Worm (Caenorhabditis elegans) whole organism, midembryonic: ENCODE results near the gene mob-2.

Experiments
- T22C8.4 ChIP-seq: fragments of 200-800 bp; sonication (Bioruptor generic); IDR thresholded peaks from 2 replicates; pipeline ENCODE4 v1.3.6; 2022; ENCODE audit warnings: missing genetic modification characterization, missing compliant biosample characterization
- cog-1 ChIP-seq: sonication (generic microtip); optimal IDR thresholded peaks from 2 replicates; lab custom pipeline; 2016; ENCODE audit warnings: missing genetic modification characterization, missing compliant biosample characterization
- flt-1 ChIP-seq: fragments of 200-800 bp; sonication (Bioruptor generic); IDR thresholded peaks from 2 replicates; pipeline ENCODE4 v1.3.6; 2022; ENCODE audit warnings: missing genetic modification characterization, missing compliant biosample characterization
- klf-2 ChIP-seq: fragments of 200-800 bp; sonication (Bioruptor generic); conservative IDR thresholded peaks from 2 replicates; pipeline ENCODE4 v1.3.6; 2022; ENCODE audit warnings: missing genetic modification reagents, missing genetic modification characterization, missing compliant biosample characterization
- med-1 ChIP-seq: sonication (generic microtip); optimal IDR thresholded peaks from 2 replicates; lab custom pipeline; 2017; ENCODE audit warnings: missing genetic modification characterization, mild to moderate bottlenecking, missing compliant biosample characterization, antibody characterized with exemption, missing genetic modification reagents; ENCODE audit not compliant: insufficient read depth
- ref-1 ChIP-seq: fragments of 200-800 bp; sonication (Bioruptor generic); conservative IDR thresholded peaks from 2 replicates; pipeline ENCODE4 v1.3.6; 2022; ENCODE audit warnings: missing genetic modification reagents, missing genetic modification characterization, missing compliant biosample characterization
- tab-1 ChIP-seq: fragments of 200-800 bp; sonication (Bioruptor generic); IDR thresholded peaks from 2 replicates; pipeline ENCODE4 v1.3.6; 2022; ENCODE audit warnings: missing genetic modification characterization, missing compliant biosample characterization
- ztf-23 ChIP-seq: fragments of 200-800 bp; sonication (Bioruptor generic); IDR thresholded peaks from 2 replicates; pipeline ENCODE4 v1.3.6; 2022; ENCODE audit warnings: missing genetic modification reagents, missing genetic modification characterization, missing compliant biosample characterization
- ztf-29 ChIP-seq: fragments of 200-800 bp; sonication (Bioruptor generic); IDR thresholded peaks from 2 replicates; pipeline ENCODE4 v1.3.6; 2022; ENCODE audit warnings: missing genetic modification reagents, missing genetic modification characterization, missing compliant biosample characterization

mob-2 gene

ce11 chrX:13155730-13156129, 14.1 kb downstream of the mob-2 start:
- no peak for TF ChIP-seq ref-1 (GFP tag; lab: Robert Waterston, UW)
- no peak for TF ChIP-seq med-1 (GFP tag; lab: Kevin White, UChicago)

DNA sequence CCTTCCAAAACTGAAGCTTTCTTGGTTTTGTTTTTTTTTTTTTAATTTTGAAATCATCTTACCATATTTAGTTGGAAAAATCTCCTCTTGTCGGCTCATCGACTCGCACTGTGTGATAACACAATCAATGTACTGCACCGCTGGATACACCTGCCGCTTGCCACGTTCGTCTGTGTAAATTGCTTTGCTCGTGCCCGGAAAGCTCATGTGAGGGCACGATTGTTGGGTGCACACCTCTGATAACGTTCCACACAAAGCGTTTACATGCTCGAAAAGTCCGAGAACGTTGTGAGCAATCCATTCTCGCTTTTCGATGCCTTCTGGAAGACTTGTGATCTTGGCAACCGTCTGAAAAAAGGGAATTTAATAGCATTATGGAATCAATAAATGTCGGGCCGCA, 15.4 kb downstream of the mob-2 start:
- no peak for TF ChIP-seq ztf-29 (GFP tag; lab: Robert Waterston, UW)
- TF ChIP-seq ref-1 (GFP tag; lab: Robert Waterston, UW): no peak
- no peak for TF ChIP-seq flt-1 (GFP tag; lab: Robert Waterston, UW)
- no peak for TF ChIP-seq klf-2 (GFP tag; lab: Robert Waterston, UW)
- TF ChIP-seq med-1 (GFP tag; lab: Kevin White, UChicago): no peak
- TF ChIP-seq tab-1: no peak
- no peak for TF ChIP-seq cog-1 (tag; lab: Kevin White, UChicago)
- no peak for TF ChIP-seq T22C8.4 (GFP tag; lab: Robert Waterston, UW)
- no peak for TF ChIP-seq ztf-23 (GFP tag; lab: Robert Waterston, UW)

- no peak for TF ChIP-seq ztf-23 (GFP tag; lab: Robert Waterston, UW)
- TF ChIP-seq med-1 (GFP tag; lab: Kevin White, UChicago): no peak
- TF ChIP-seq cog-1 (tag; lab: Kevin White, UChicago): no peak
- no peak for TF ChIP-seq flt-1 (GFP tag; lab: Robert Waterston, UW)
- TF ChIP-seq ztf-29 (GFP tag; lab: Robert Waterston, UW): no peak
- no peak for TF ChIP-seq tab-1
- TF ChIP-seq klf-2 (GFP tag; lab: Robert Waterston, UW): no peak
- no peak for TF ChIP-seq ref-1 (GFP tag; lab: Robert Waterston, UW)
These were observed 22.8 kb downstream of the mob-2 start for ce11 chrX:13147105-13147504.

- TF ChIP-seq med-1 (GFP tag; lab: Kevin White, UChicago) (no peak), cog-1 (tag; lab: Kevin White, UChicago) (peak; percentile 13), T22C8.4 (GFP tag; lab: Robert Waterston, UW) (no peak), tab-1 (no peak), ref-1 (GFP tag; lab: Robert Waterston, UW) (no peak), klf-2 (GFP tag; lab: Robert Waterston, UW) (no peak), flt-1 (GFP tag; lab: Robert Waterston, UW) (peak; percentile 49; the same call in 1 of the 2 replicates), ztf-29 (GFP tag; lab: Robert Waterston, UW) (no peak), ztf-23 (GFP tag; lab: Robert Waterston, UW) (no peak)
These were observed 23.6 kb downstream of the mob-2 start for ce11 chrX:13145988-13146873.

DNA sequence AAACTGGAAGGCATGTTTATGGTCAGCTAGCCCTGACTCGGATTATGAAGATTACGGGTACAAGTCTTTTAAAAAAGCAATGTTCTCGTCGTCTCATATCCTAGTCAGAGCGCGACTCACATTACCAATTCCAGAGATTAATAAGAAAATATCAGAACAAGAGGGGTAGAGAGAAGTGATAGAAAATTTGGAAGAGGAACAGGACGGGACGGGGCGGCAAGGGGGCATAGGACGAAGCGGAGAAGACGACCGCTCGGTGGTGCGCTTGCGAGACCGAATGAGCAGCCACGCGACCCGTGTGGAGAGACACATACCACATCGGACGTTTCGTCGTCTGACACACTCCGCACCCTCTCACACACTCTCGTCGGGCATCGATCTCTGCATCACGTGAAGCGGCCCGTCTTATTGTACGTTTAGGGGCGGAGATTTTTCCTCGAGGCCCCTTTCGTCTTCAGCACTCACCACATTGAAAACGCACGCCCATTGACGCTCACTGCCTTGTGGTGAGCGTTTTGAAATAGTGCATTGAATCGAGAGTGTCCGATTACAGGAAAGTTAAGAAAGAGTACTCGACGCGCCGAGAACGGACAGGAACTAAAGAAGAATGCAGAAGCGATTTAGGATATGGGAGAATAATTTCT, 24.8 kb downstream of the mob-2 start:
- TF ChIP-seq ref-1 (GFP tag; lab: Robert Waterston, UW): 0 out of 2 replicates have a peak, but pooled peaks have one; percentile 9
- no peak for TF ChIP-seq med-1 (GFP tag; lab: Kevin White, UChicago)
- peak; percentile 87 for TF ChIP-seq cog-1 (tag; lab: Kevin White, UChicago)
- no peak for TF ChIP-seq klf-2 (GFP tag; lab: Robert Waterston, UW)
- TF ChIP-seq tab-1: peak; percentile 79
- peak; percentile 73 for TF ChIP-seq T22C8.4 (GFP tag; lab: Robert Waterston, UW)
- peak; percentile 84 for TF ChIP-seq flt-1 (GFP tag; lab: Robert Waterston, UW)
- no peak; the same call in 1 of the 2 replicates for TF ChIP-seq ztf-23 (GFP tag; lab: Robert Waterston, UW)
- peak; percentile 35; the same call in 1 of the 2 replicates for TF ChIP-seq ztf-29 (GFP tag; lab: Robert Waterston, UW)

ce11 chrX:13143762-13144732, 25.8 kb downstream of the mob-2 start:
- peak; percentile 51; the same call in 1 of the 2 replicates for TF ChIP-seq ztf-29 (GFP tag; lab: Robert Waterston, UW)
- TF ChIP-seq flt-1 (GFP tag; lab: Robert Waterston, UW): no peak; the same call in none of the 2 replicates
- 0 out of 2 replicates have a peak, but pooled peaks have one; percentile 53 for TF ChIP-seq tab-1
- TF ChIP-seq T22C8.4 (GFP tag; lab: Robert Waterston, UW): 0 out of 2 replicates have a peak, but pooled peaks have one; percentile 21
- TF ChIP-seq klf-2 (GFP tag; lab: Robert Waterston, UW): no peak
- peak; percentile 68 for TF ChIP-seq ztf-23 (GFP tag; lab: Robert Waterston, UW)
- TF ChIP-seq cog-1 (tag; lab: Kevin White, UChicago): peak; percentile 5
- peak; percentile 6 for TF ChIP-seq med-1 (GFP tag; lab: Kevin White, UChicago)
- no peak for TF ChIP-seq ref-1 (GFP tag; lab: Robert Waterston, UW)

ce11 chrX:13143236-13143635, 26.6 kb downstream of the mob-2 start:
- TF ChIP-seq ztf-29 (GFP tag; lab: Robert Waterston, UW): no peak
- peak; percentile 54; the same call in 1 of the 2 replicates for TF ChIP-seq tab-1
- TF ChIP-seq T22C8.4 (GFP tag; lab: Robert Waterston, UW): no peak
- no peak for TF ChIP-seq med-1 (GFP tag; lab: Kevin White, UChicago)
- peak; percentile 51 for TF ChIP-seq cog-1 (tag; lab: Kevin White, UChicago)

ce11 chrX:13141440-13141839, 28.4 kb downstream of the mob-2 start, which contains the start of gene F09A5.3:
Gene F09A5.3, plus strand, starts transcription at chrX:13141601.
- peak; percentile 8 for TF ChIP-seq cog-1 (tag; lab: Kevin White, UChicago)
- no peak for TF ChIP-seq ztf-29 (GFP tag; lab: Robert Waterston, UW)
